Fruit fly (Drosophila melanogaster): ENCODE results near the gene CG45413.

CG45413 gene

dm6 chr3L:6943948-6944319 lies 12.2 kb upstream of the CG45413 start (continued):
- no peak for TF ChIP-seq MTF-1 (GFP tag; optimal IDR thresholded peaks at IDR 0.05; ENCODE audit: borderline replicate concordance)
- no peak for TF ChIP-seq NC2α (GFP tag; optimal IDR thresholded peaks at IDR 0.05)
- no peak for TF ChIP-seq da (GFP tag; optimal IDR thresholded peaks at IDR 0.05)
- no peak for TF ChIP-seq ato (GFP tag; IDR thresholded peaks at IDR 0.05; ENCODE audit: partially characterized antibody)
- TF ChIP-seq psq (GFP tag; optimal IDR thresholded peaks at IDR 0.05) = no peak
- TF ChIP-seq row (GFP tag; IDR thresholded peaks at IDR 0.05) = peak; percentile 39; the same call in 2 of the 3 replicates
- no peak for TF ChIP-seq CG10462 (GFP tag; optimal IDR thresholded peaks at IDR 0.05)
- TF ChIP-seq CG11695 (GFP tag; IDR thresholded peaks at IDR 0.05) = no peak
- peak; percentile 29 for TF ChIP-seq odd (GFP tag; optimal IDR thresholded peaks at IDR 0.05)
- TF ChIP-seq HHEX (GFP tag; optimal IDR thresholded peaks at IDR 0.05) = no peak
- TF ChIP-seq Gsc (GFP tag; IDR thresholded peaks at IDR 0.05) = no peak
- TF ChIP-seq corto (GFP tag; optimal IDR thresholded peaks at IDR 0.05) = no peak
- no peak for TF ChIP-seq CG15073 (GFP tag; optimal IDR thresholded peaks at IDR 0.05)
- TF ChIP-seq dpn (GFP tag; optimal IDR thresholded peaks at IDR 0.05) = peak in 1 of 2 experiments; percentile 11
- no peak for TF ChIP-seq fru (optimal IDR thresholded peaks at IDR 0.05)
- no peak for TF ChIP-seq CG7745 (tag; optimal IDR thresholded peaks at IDR 0.05)
- peak; percentile 9 for TF ChIP-seq CG12391 (tag; optimal IDR thresholded peaks at IDR 0.05)
- TF ChIP-seq Hr39 (optimal IDR thresholded peaks at IDR 0.05) = no peak
- TF ChIP-seq caup (GFP tag; optimal IDR thresholded peaks at IDR 0.05; ENCODE audit: severe bottlenecking) = no peak
- no peak for TF ChIP-seq ci (GFP tag; IDR thresholded peaks at IDR 0.05)
- TF ChIP-seq Dfd (GFP tag; optimal IDR thresholded peaks at IDR 0.05) = no peak
- no peak for TF ChIP-seq exex (tag; optimal IDR thresholded peaks at IDR 0.05)
- no peak for TF ChIP-seq Max (GFP tag; optimal IDR thresholded peaks at IDR 0.05)
- peak; percentile 14 for TF ChIP-seq nmo (GFP tag; optimal IDR thresholded peaks at IDR 0.05)
- TF ChIP-seq H2.0 (GFP tag; IDR thresholded peaks at IDR 0.05) = no peak
- TF ChIP-seq CG11504 (tag; optimal IDR thresholded peaks at IDR 0.05) = peak; percentile 26
- TF ChIP-seq B-H1 (GFP tag; IDR thresholded peaks at IDR 0.05) = no peak
- TF ChIP-seq CG11456 (GFP tag; IDR thresholded peaks at IDR 0.05) = no peak
- TF ChIP-seq sima (GFP tag; optimal IDR thresholded peaks at IDR 0.05) = no peak
- TF ChIP-seq CG10209 (GFP tag; optimal IDR thresholded peaks at IDR 0.05) = no peak
- TF ChIP-seq bigmax (GFP tag; optimal IDR thresholded peaks at IDR 0.05) = no peak
- TF ChIP-seq Hr78 (GFP tag; optimal IDR thresholded peaks at IDR 0.05) = no peak
- peak; percentile 36; the same call in 1 of the 2 replicates for TF ChIP-seq CG31441 (GFP tag; IDR thresholded peaks at IDR 0.05)
- peak; percentile 9 for TF ChIP-seq Hmr (GFP tag; optimal IDR thresholded peaks at IDR 0.05)
- TF ChIP-seq sisA (GFP tag; IDR thresholded peaks at IDR 0.05) = no peak
- TF ChIP-seq CG9817 (tag; optimal IDR thresholded peaks at IDR 0.05) = peak; percentile 41
- TF ChIP-seq CG17385 (GFP tag; optimal IDR thresholded peaks at IDR 0.05) = peak; percentile 1
- TF ChIP-seq NK7.1 (GFP tag; optimal IDR thresholded peaks at IDR 0.05) = no peak
- TF ChIP-seq CG17829 (tag; optimal IDR thresholded peaks at IDR 0.05) = peak; percentile 4
- TF ChIP-seq fu2 (GFP tag; optimal IDR thresholded peaks at IDR 0.05) = no peak
- TF ChIP-seq Scr (GFP tag; IDR thresholded peaks at IDR 0.05; ENCODE audit: partially characterized antibody) = no peak
- TF ChIP-seq CG14710 (tag; optimal IDR thresholded peaks at IDR 0.05) = no peak
- TF ChIP-seq Aef1 (GFP tag; IDR thresholded peaks at IDR 0.05) = no peak
- TF ChIP-seq lilli (GFP tag; optimal IDR thresholded peaks at IDR 0.05) = peak; percentile 16
- TF ChIP-seq CG3847 (GFP tag; IDR thresholded peaks at IDR 0.05) = 0 out of 2 replicates have a peak, but pooled peaks have one; percentile 18
- no peak for TF ChIP-seq CG12104 (GFP tag; optimal IDR thresholded peaks at IDR 0.05)
- TF ChIP-seq CG17186 (GFP tag; optimal IDR thresholded peaks at IDR 0.05) = no peak
- no peak for TF ChIP-seq crp (GFP tag; optimal IDR thresholded peaks at IDR 0.05)
- no peak for TF ChIP-seq CG10321 (GFP tag; IDR thresholded peaks at IDR 0.05)
- no peak for TF ChIP-seq tup (GFP tag; optimal IDR thresholded peaks at IDR 0.05)
- TF ChIP-seq vvl (GFP tag; IDR thresholded peaks at IDR 0.05) = no peak
- no peak for TF ChIP-seq bcd (GFP tag; optimal IDR thresholded peaks at IDR 0.05)

Data from whole organism, embryonic.